Worm (Caenorhabditis elegans) whole organism, midembryonic: ENCODE data around the gene irld-39.

Experiments
- cog-1 ChIP-seq: sonication (generic microtip); optimal IDR thresholded peaks from 2 replicates; lab custom pipeline; 2016; ENCODE audit warnings: missing genetic modification characterization, missing compliant biosample characterization
- flt-1 ChIP-seq: fragments of 200-800 bp; sonication (Bioruptor generic); IDR thresholded peaks from 2 replicates; pipeline ENCODE4 v1.3.6; 2022; ENCODE audit warnings: missing genetic modification characterization, missing compliant biosample characterization
- klf-2 ChIP-seq: fragments of 200-800 bp; sonication (Bioruptor generic); conservative IDR thresholded peaks from 2 replicates; pipeline ENCODE4 v1.3.6; 2022; ENCODE audit warnings: missing genetic modification reagents, missing genetic modification characterization, missing compliant biosample characterization
- med-1 ChIP-seq: sonication (generic microtip); optimal IDR thresholded peaks from 2 replicates; lab custom pipeline; 2017; ENCODE audit warnings: missing genetic modification characterization, mild to moderate bottlenecking, missing compliant biosample characterization, antibody characterized with exemption, missing genetic modification reagents; ENCODE audit not compliant: insufficient read depth
- ref-1 ChIP-seq: fragments of 200-800 bp; sonication (Bioruptor generic); conservative IDR thresholded peaks from 2 replicates; pipeline ENCODE4 v1.3.6; 2022; ENCODE audit warnings: missing genetic modification reagents, missing genetic modification characterization, missing compliant biosample characterization
- tab-1 ChIP-seq: fragments of 200-800 bp; sonication (Bioruptor generic); IDR thresholded peaks from 2 replicates; pipeline ENCODE4 v1.3.6; 2022; ENCODE audit warnings: missing genetic modification characterization, missing compliant biosample characterization
- ztf-29 ChIP-seq: fragments of 200-800 bp; sonication (Bioruptor generic); IDR thresholded peaks from 2 replicates; pipeline ENCODE4 v1.3.6; 2022; ENCODE audit warnings: missing genetic modification reagents, missing genetic modification characterization, missing compliant biosample characterization

DNA sequence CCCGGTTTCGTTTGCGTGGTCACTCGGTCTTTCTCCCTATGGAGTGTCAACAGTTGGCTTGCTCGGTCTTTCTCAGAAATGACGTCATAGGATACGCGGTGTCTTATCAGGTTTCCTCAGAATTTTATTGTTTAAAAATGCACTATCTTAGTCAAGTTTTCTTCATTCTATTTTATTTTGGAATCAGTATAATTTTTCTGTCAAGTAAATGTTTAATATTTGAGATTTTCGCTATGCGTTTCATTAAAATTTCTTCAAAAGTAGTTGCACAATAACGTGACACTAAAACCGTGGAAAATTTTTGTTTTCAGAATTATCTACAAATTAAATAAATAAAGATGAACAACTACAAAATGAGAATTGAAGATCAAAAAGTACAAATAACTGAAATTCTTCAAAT is 24.4 kb downstream of the irld-39 start, which contains the start of gene hlh-31:
- TF ChIP-seq flt-1 (GFP tag; lab: Robert Waterston, UW) (no peak), med-1 (GFP tag; lab: Kevin White, UChicago) (no peak), ref-1 (GFP tag; lab: Robert Waterston, UW) (no peak), ztf-29 (GFP tag; lab: Robert Waterston, UW) (no peak), cog-1 (tag; lab: Kevin White, UChicago) (no peak), klf-2 (no peak), tab-1 (GFP tag; lab: Robert Waterston, UW) (no peak)
